Fruit fly (Drosophila melanogaster): ENCODE results near the gene CG5199.
A peak's percentile ranks its signal among the peaks of the same experiment; 100 is the strongest.

CG5199 gene

dm6 chr3L:20493417-20494261 is 41.0 kb upstream of the CG5199 start (continued):
- TF ChIP-seq zen2 (GFP tag; IDR thresholded peaks at IDR 0.05; ENCODE audit: partially characterized antibody) (no peak), sob (GFP tag; IDR thresholded peaks at IDR 0.05) (peak; percentile 83), CG14441 (GFP tag; IDR thresholded peaks at IDR 0.05) (peak; percentile 78), CG1832 (GFP tag; optimal IDR thresholded peaks at IDR 0.05) (no peak), CG34376 (GFP tag; optimal IDR thresholded peaks at IDR 0.05) (peak; percentile 10), Sry-δ (GFP tag; optimal IDR thresholded peaks at IDR 0.05) (no peak), pzg (GFP tag; optimal IDR thresholded peaks at IDR 0.05) (no peak), CG8089 (GFP tag; optimal IDR thresholded peaks at IDR 0.05) (no peak), CG1529 (GFP tag; optimal IDR thresholded peaks at IDR 0.05) (peak; percentile 10), Drgx (GFP tag; IDR thresholded peaks at IDR 0.05) (peak; percentile 88), CG8944 (GFP tag; optimal IDR thresholded peaks at IDR 0.05) (peak; percentile 13), tap (tag; optimal IDR thresholded peaks at IDR 0.05) (peak; percentile 72), sens (GFP tag) (peak; percentile 89), vvl (GFP tag; IDR thresholded peaks at IDR 0.05) (peak; percentile 90), insv (GFP tag; optimal IDR thresholded peaks at IDR 0.05) (no peak), sisA (GFP tag; IDR thresholded peaks at IDR 0.05) (peak; percentile 37; the same call in 1 of the 2 replicates), ash1 (GFP tag; optimal IDR thresholded peaks at IDR 0.05) (no peak), Fer2 (tag; optimal IDR thresholded peaks at IDR 0.05) (no peak), CG6254 (GFP tag; optimal IDR thresholded peaks at IDR 0.05) (peak; percentile 43), Hr39 (optimal IDR thresholded peaks at IDR 0.05) (no peak), gsb (GFP tag; IDR thresholded peaks at IDR 0.05) (0 out of 2 replicates have a peak, but pooled peaks have one; percentile 41), CG17328 (GFP tag; IDR thresholded peaks at IDR 0.05) (peak; percentile 74), CG3726 (GFP tag; IDR thresholded peaks at IDR 0.05) (no peak), CG12104 (GFP tag; optimal IDR thresholded peaks at IDR 0.05) (peak; percentile 60), CG10321 (GFP tag; IDR thresholded peaks at IDR 0.05) (peak; percentile 37; the same call in 1 of the 2 replicates), CG8765 (GFP tag; IDR thresholded peaks at IDR 0.05) (peak; percentile 25; the same call in 1 of the 2 replicates), maf-S (GFP tag; optimal IDR thresholded peaks at IDR 0.05) (peak; percentile 30), CG3847 (GFP tag; IDR thresholded peaks at IDR 0.05) (peak; percentile 72), Spps (tag; optimal IDR thresholded peaks at IDR 0.05) (peak; percentile 17), CG17361 (GFP tag; IDR thresholded peaks at IDR 0.05) (peak; percentile 69), CG10462 (GFP tag; optimal IDR thresholded peaks at IDR 0.05) (no peak), Taf1 (GFP tag; IDR thresholded peaks at IDR 0.05) (peak; percentile 56; the same call in 1 of the 2 replicates), CG3065 (GFP tag; optimal IDR thresholded peaks at IDR 0.05) (no peak), CG7839 (tag; optimal IDR thresholded peaks at IDR 0.05) (peak; percentile 86), pros (GFP tag; optimal IDR thresholded peaks at IDR 0.05) (no peak), CG3407 (GFP tag; optimal IDR thresholded peaks at IDR 0.05) (peak; percentile 35), Doc2 (GFP tag; IDR thresholded peaks at IDR 0.05) (no peak), mirr (GFP tag; optimal IDR thresholded peaks at IDR 0.05) (no peak), CG11560 (tag; IDR thresholded peaks at IDR 0.05) (no peak), Ada2b (GFP tag; IDR thresholded peaks at IDR 0.05) (peak; percentile 80), Dp (GFP tag; optimal IDR thresholded peaks at IDR 0.05) (no peak), peb (GFP tag; IDR thresholded peaks at IDR 0.05) (peak; percentile 48; the same call in 1 of the 2 replicates), Adf1 (GFP tag; IDR thresholded peaks at IDR 0.05) (peak; percentile 45; the same call in 1 of the 2 replicates), CG31224 (GFP tag; IDR thresholded peaks at IDR 0.05) (peak; percentile 77), NFAT (GFP tag; IDR thresholded peaks at IDR 0.05) (no peak; the same call in 1 of the 2 replicates), Stat92E (GFP tag; optimal IDR thresholded peaks at IDR 0.05) (no peak), CG13287 (GFP tag; IDR thresholded peaks at IDR 0.05; ENCODE audit: partially characterized antibody) (peak; percentile 21; the same call in 1 of the 2 replicates), odd (GFP tag; optimal IDR thresholded peaks at IDR 0.05) (peak; percentile 27), ind (GFP tag; optimal IDR thresholded peaks at IDR 0.05) (peak; percentile 67), salm (tag; optimal IDR thresholded peaks at IDR 0.05) (peak; percentile 69)
